Worm (Caenorhabditis elegans) whole organism, L1 larva: Measurements from ENCODE around the gene ttr-37.

Source experiments
- C34B4.2 ChIP-seq: sonication (generic microtip); optimal IDR thresholded peaks from 2 replicates; lab custom pipeline; 2017; ENCODE audit warnings: mild to moderate bottlenecking, missing genetic modification characterization, missing compliant biosample characterization
- aha-1 ChIP-seq: fragments of 150-350 bp; optimal IDR thresholded peaks from 2 replicates; lab custom pipeline; 2014; ENCODE audit warnings: missing biosample characterization, missing genetic modification characterization
- alr-1 ChIP-seq: fragments of 200-800 bp; sonication (Bioruptor generic); optimal IDR thresholded peaks from 2 replicates; lab custom pipeline; 2018; ENCODE audit warnings: borderline replicate concordance, mild to moderate bottlenecking, missing genetic modification characterization, missing compliant biosample characterization
- ama-1 ChIP-seq: fragments of 150-350 bp; optimal IDR thresholded peaks from 2 replicates; lab custom pipeline; 2014
- blmp-1 ChIP-seq: fragments of 150-350 bp; optimal IDR thresholded peaks from 2 replicates; lab custom pipeline; 2014; ENCODE audit warnings: missing biosample characterization, missing genetic modification characterization
- ceh-63 ChIP-seq: fragments of 200-800 bp; sonication (Bioruptor generic); optimal IDR thresholded peaks from 2 replicates; lab custom pipeline; 2018; ENCODE audit warnings: mild to moderate bottlenecking, missing genetic modification characterization, missing compliant biosample characterization
- ceh-8 ChIP-seq: fragments of 200-800 bp; sonication (Bioruptor generic); optimal IDR thresholded peaks from 2 replicates; lab custom pipeline; 2018; ENCODE audit warnings: mild to moderate bottlenecking, missing genetic modification characterization, moderate library complexity, missing compliant biosample characterization
- ceh-82 ChIP-seq, 3 experiments: fragments of 150-350 bp in 1 of 3; sonication (generic microtip) in 2 of 3; optimal IDR thresholded peaks; 2 replicates each; lab custom pipeline; 2014 to 2017; ENCODE audit warnings: missing biosample characterization in 3 of 3, missing genetic modification characterization in 3 of 3
- ceh-88 ChIP-seq: fragments of 200-800 bp; sonication (Bioruptor generic); IDR thresholded peaks from 2 replicates; pipeline ENCODE4 v1.3.6; 2022; ENCODE audit warnings: missing genetic modification characterization, missing compliant biosample characterization
- ces-1 ChIP-seq: fragments of 150-350 bp; optimal IDR thresholded peaks from 2 replicates; lab custom pipeline; 2014; ENCODE audit warnings: missing biosample characterization, missing genetic modification reagents, missing genetic modification characterization
- dpl-1 ChIP-seq, 3 experiments: fragments of 150-350 bp in 2 of 3; sonication (generic microtip) in 1 of 3; optimal IDR thresholded peaks; 2 replicates each; lab custom pipeline; 2014 to 2017; ENCODE audit warnings: missing biosample characterization in 3 of 3, missing genetic modification characterization in 3 of 3, missing genetic modification reagents in 3 of 3
- egl-27 ChIP-seq, 2 experiments: fragments of 150-350 bp in 1 of 2; sonication (generic microtip); optimal IDR thresholded peaks; 3 replicates each; lab custom pipeline; 2017 to 2018; ENCODE audit warnings: missing biosample characterization in 2 of 2, missing genetic modification characterization in 2 of 2, missing genetic modification reagents in 2 of 2
- elt-2 ChIP-seq: sonication (generic microtip); optimal IDR thresholded peaks from 2 replicates; lab custom pipeline; 2016; ENCODE audit warnings: missing genetic modification characterization, mild to moderate bottlenecking, inconsistent platforms, missing compliant biosample characterization, missing genetic modification reagents
- elt-3 ChIP-seq, 6 experiments: fragments of 150-350 bp in 1 of 6; sonication (generic microtip); optimal IDR thresholded peaks; 2 replicates each; lab custom pipeline; 2017 to 2018; ENCODE audit warnings: missing biosample characterization in 6 of 6, missing genetic modification characterization in 6 of 6, inconsistent platforms in 1 of 6
- ets-5 ChIP-seq: fragments of 200-800 bp; sonication (Bioruptor generic); IDR thresholded peaks from 2 replicates; pipeline ENCODE4 v1.3.6; 2022; ENCODE audit warnings: missing genetic modification characterization, missing compliant biosample characterization
- fkh-4 ChIP-seq: sonication (generic microtip); optimal IDR thresholded peaks from 2 replicates; lab custom pipeline; 2016; ENCODE audit warnings: missing compliant biosample characterization, missing genetic modification characterization, borderline replicate concordance
- fkh-8 ChIP-seq: sonication (generic microtip); optimal IDR thresholded peaks from 2 replicates; lab custom pipeline; 2016; ENCODE audit warnings: mild to moderate bottlenecking, missing genetic modification characterization, missing compliant biosample characterization
- hlh-17 ChIP-seq: fragments of 200-800 bp; sonication (Bioruptor generic); optimal IDR thresholded peaks from 2 replicates; lab custom pipeline; 2018; ENCODE audit warnings: missing genetic modification characterization, mild to moderate bottlenecking, missing compliant biosample characterization, moderate library complexity, borderline replicate concordance
- hlh-4 ChIP-seq: sonication (generic microtip); optimal IDR thresholded peaks from 2 replicates; lab custom pipeline; 2016; ENCODE audit warnings: mild to moderate bottlenecking, missing genetic modification characterization, missing compliant biosample characterization
- hpl-2 ChIP-seq: fragments of 150-350 bp; optimal IDR thresholded peaks from 2 replicates; lab custom pipeline; 2014; ENCODE audit warnings: missing biosample characterization, missing genetic modification reagents, missing genetic modification characterization
- irx-1 ChIP-seq: sonication (generic microtip); optimal IDR thresholded peaks from 2 replicates; lab custom pipeline; 2016; ENCODE audit warnings: missing genetic modification characterization, missing compliant biosample characterization
- jun-1 ChIP-seq: fragments of 150-350 bp; optimal IDR thresholded peaks from 2 replicates; lab custom pipeline; 2014; ENCODE audit warnings: missing biosample characterization, missing genetic modification reagents, missing genetic modification characterization
- lin-14 ChIP-seq: fragments of 200-800 bp; sonication (Bioruptor generic); optimal IDR thresholded peaks from 2 replicates; lab custom pipeline; 2018; ENCODE audit warnings: mild to moderate bottlenecking, missing genetic modification characterization, moderate library complexity, missing compliant biosample characterization
- lin-35 ChIP-seq, 2 experiments: fragments of 150-350 bp; optimal IDR thresholded peaks; 2 replicates each; lab custom pipeline; 2014; ENCODE audit warnings: missing biosample characterization in 2 of 2, missing genetic modification characterization in 2 of 2, missing genetic modification reagents in 2 of 2
- lir-3 ChIP-seq: sonication (generic microtip); optimal IDR thresholded peaks from 2 replicates; lab custom pipeline; 2016; ENCODE audit warnings: mild to moderate bottlenecking, missing genetic modification characterization, moderate library complexity, missing compliant biosample characterization; ENCODE audit not compliant: poor library complexity
- lsy-2 ChIP-seq, 2 experiments: fragments of 150-350 bp; optimal IDR thresholded peaks; 2 replicates each; lab custom pipeline; 2014; ENCODE audit warnings: missing biosample characterization in 2 of 2, missing genetic modification characterization in 2 of 2
- mab-9 ChIP-seq: fragments of 200-800 bp; sonication (Bioruptor generic); IDR thresholded peaks from 2 replicates; pipeline ENCODE4 v1.3.6; 2022; ENCODE audit warnings: missing genetic modification reagents, missing genetic modification characterization, missing compliant biosample characterization
- mdl-1 ChIP-seq, 2 experiments: fragments of 150-350 bp; optimal IDR thresholded peaks; 2 replicates each; lab custom pipeline; 2014 to 2017; ENCODE audit warnings: missing biosample characterization in 2 of 2, missing genetic modification characterization in 2 of 2, inconsistent platforms in 1 of 2
- mef-2 ChIP-seq: fragments of 150-350 bp; optimal IDR thresholded peaks from 2 replicates; lab custom pipeline; 2014; ENCODE audit warnings: missing biosample characterization, missing genetic modification characterization
- mep-1 ChIP-seq: fragments of 150-350 bp; optimal IDR thresholded peaks from 2 replicates; lab custom pipeline; 2014; ENCODE audit warnings: missing biosample characterization, missing genetic modification characterization
- nhr-19 ChIP-seq: fragments of 200-800 bp; sonication (Bioruptor generic); conservative IDR thresholded peaks from 2 replicates; pipeline ENCODE4 v1.3.6; 2022; ENCODE audit warnings: missing genetic modification characterization, missing compliant biosample characterization
- nhr-237 ChIP-seq: fragments of 150-350 bp; optimal IDR thresholded peaks from 2 replicates; lab custom pipeline; 2014; ENCODE audit warnings: missing biosample characterization, missing genetic modification characterization
- nhr-71 ChIP-seq: sonication (generic microtip); optimal IDR thresholded peaks from 2 replicates; lab custom pipeline; 2016; ENCODE audit warnings: mild to moderate bottlenecking, missing genetic modification characterization, moderate library complexity, missing compliant biosample characterization
- nhr-76 ChIP-seq: sonication (generic microtip); optimal IDR thresholded peaks from 2 replicates; lab custom pipeline; 2017; ENCODE audit warnings: missing biosample characterization, missing genetic modification characterization
- nhr-77 ChIP-seq: fragments of 150-350 bp; optimal IDR thresholded peaks from 2 replicates; lab custom pipeline; 2014; ENCODE audit warnings: missing biosample characterization, missing genetic modification characterization
- nhr-84 ChIP-seq: sonication (generic microtip); optimal IDR thresholded peaks from 2 replicates; lab custom pipeline; 2017; ENCODE audit warnings: missing biosample characterization, missing genetic modification characterization
- nhr-85 ChIP-seq: sonication (generic microtip); peaks from one replicate; lab custom pipeline; 2016; ENCODE audit warnings: missing genetic modification characterization, inconsistent platforms, missing compliant biosample characterization
- nhr-90 ChIP-seq: sonication (generic microtip); optimal IDR thresholded peaks from 2 replicates; lab custom pipeline; 2016; ENCODE audit warnings: mild to moderate bottlenecking, missing genetic modification characterization, missing compliant biosample characterization; ENCODE audit not compliant: poor library complexity
- pag-3 ChIP-seq: sonication (generic microtip); optimal IDR thresholded peaks from 2 replicates; lab custom pipeline; 2017; ENCODE audit warnings: missing genetic modification characterization, mild to moderate bottlenecking, missing compliant biosample characterization, antibody characterized with exemption, borderline replicate concordance; ENCODE audit not compliant: insufficient read depth
- pqm-1 ChIP-seq: sonication (generic microtip); optimal IDR thresholded peaks from 3 replicates; lab custom pipeline; 2017; ENCODE audit warnings: missing biosample characterization, missing genetic modification characterization
- skn-1 ChIP-seq: fragments of 150-350 bp; optimal IDR thresholded peaks from 2 replicates; lab custom pipeline; 2014; ENCODE audit warnings: missing biosample characterization, missing genetic modification characterization
- snpc-4 ChIP-seq: fragments of 150-350 bp; optimal IDR thresholded peaks from 2 replicates; lab custom pipeline; 2014; ENCODE audit warnings: missing biosample characterization, missing genetic modification characterization
- snu-23 ChIP-seq: sonication (generic microtip); optimal IDR thresholded peaks from 2 replicates; lab custom pipeline; 2016; ENCODE audit warnings: missing genetic modification characterization, missing compliant biosample characterization
- sox-4 ChIP-seq: sonication (generic microtip); optimal IDR thresholded peaks from 2 replicates; lab custom pipeline; 2016; ENCODE audit warnings: missing genetic modification characterization, missing compliant biosample characterization
- swsn-7 ChIP-seq: sonication (generic microtip); optimal IDR thresholded peaks from 2 replicates; lab custom pipeline; 2016; ENCODE audit warnings: missing genetic modification characterization, missing compliant biosample characterization
- tbx-2 ChIP-seq: sonication (generic microtip); optimal IDR thresholded peaks from 2 replicates; lab custom pipeline; 2016; ENCODE audit warnings: missing genetic modification characterization, missing compliant biosample characterization
- unc-130 ChIP-seq: fragments of 150-350 bp; optimal IDR thresholded peaks from 2 replicates; lab custom pipeline; 2017; ENCODE audit warnings: missing biosample characterization, missing genetic modification characterization, inconsistent platforms
- unc-98 ChIP-seq: fragments of 200-800 bp; sonication (Bioruptor generic); IDR thresholded peaks from 2 replicates; pipeline ENCODE4 v1.3.6; 2022; ENCODE audit warnings: missing genetic modification characterization, missing compliant biosample characterization
- vab-15 ChIP-seq: sonication (generic microtip); optimal IDR thresholded peaks from 2 replicates; lab custom pipeline; 2017; ENCODE audit warnings: missing genotype, mild to moderate bottlenecking, missing genetic modification characterization, missing compliant biosample characterization
- xbp-1 ChIP-seq: sonication (generic microtip); optimal IDR thresholded peaks from 2 replicates; lab custom pipeline; 2016; ENCODE audit warnings: missing genetic modification characterization, missing compliant biosample characterization
- zip-4 ChIP-seq: fragments of 200-800 bp; sonication (Bioruptor generic); optimal IDR thresholded peaks from 2 replicates; lab custom pipeline; 2018; ENCODE audit warnings: mild to moderate bottlenecking, missing genetic modification characterization, moderate library complexity, missing compliant biosample characterization
- ztf-11 ChIP-seq, 2 experiments: sonication (generic microtip); optimal IDR thresholded peaks; 2 replicates each; lab custom pipeline; 2016 to 2017; ENCODE audit warnings: missing genetic modification characterization in 2 of 2, missing biosample characterization in 1 of 2, missing compliant biosample characterization in 1 of 2

The ttr-37 gene

DNA sequence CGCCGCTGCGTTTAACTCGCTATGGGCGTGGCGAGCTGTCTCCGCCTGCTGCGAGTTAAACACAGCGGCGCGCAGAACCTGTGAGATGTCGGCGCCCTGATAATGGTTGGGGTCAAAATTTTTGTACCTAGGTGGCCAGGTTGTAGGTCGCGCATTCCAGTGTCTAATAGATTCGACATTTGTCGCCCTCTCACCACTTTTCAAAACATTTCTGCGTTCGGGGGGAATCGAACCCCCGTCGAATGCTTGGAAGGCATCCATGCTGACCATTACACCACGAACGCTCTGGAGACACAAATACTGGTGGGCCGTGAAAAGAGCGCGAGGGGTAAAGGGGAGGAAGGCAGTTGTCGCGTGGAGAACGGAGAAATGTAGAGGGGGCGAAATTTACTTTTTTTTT is 42.4 kb upstream of the ttr-37 start:
- TF ChIP-seq egl-27 (tag; optimal IDR thresholded peaks at IDR 0.05; lab: Kevin White, UChicago) (no peak), nhr-76 (tag; lab: Kevin White, UChicago) (no peak), nhr-77 (tag; lab: Kevin White, UChicago) (peak; percentile 32), swsn-7 (tag; lab: Kevin White, UChicago) (peak; percentile 33), lsy-2 (tag; optimal IDR thresholded peaks at IDR 0.05; lab: Kevin White, UChicago) (peak; percentile 32 to 39), hlh-17 (GFP tag; lab: Kevin White, UChicago) (no peak), dpl-1 (GFP tag; optimal IDR thresholded peaks at IDR 0.05; lab: Kevin White, UChicago) (peak in 1 of 3 experiments; percentile 19), jun-1 (peak; percentile 68), lin-14 (GFP tag; lab: Kevin White, UChicago) (peak; percentile 49), unc-98 (no peak), mdl-1 (tag; optimal IDR thresholded peaks at IDR 0.05; lab: Kevin White, UChicago) (peak in 1 of 2 experiments; percentile 71), alr-1 (tag; lab: Kevin White, UChicago) (no peak), ceh-88 (GFP tag; lab: Robert Waterston, UW) (0 out of 2 replicates have a peak, but pooled peaks have one; percentile 20), elt-3 (tag; optimal IDR thresholded peaks at IDR 0.05; lab: Kevin White, UChicago) (no peak), nhr-71 (tag; lab: Kevin White, UChicago) (peak; percentile 44), unc-130 (tag; lab: Kevin White, UChicago) (no peak), fkh-4 (tag; lab: Kevin White, UChicago) (no peak), mef-2 (tag; lab: Kevin White, UChicago) (no peak), xbp-1 (tag; lab: Kevin White, UChicago) (peak; percentile 25), zip-4 (GFP tag; lab: Kevin White, UChicago) (no peak), mab-9 (GFP tag; lab: Robert Waterston, UW) (no peak), ama-1 (lab: Kevin White, UChicago) (no peak), aha-1 (no peak), blmp-1 (tag; lab: Kevin White, UChicago) (no peak), sox-4 (tag; lab: Kevin White, UChicago) (no peak), fkh-8 (tag; lab: Kevin White, UChicago) (peak; percentile 60), snpc-4 (tag; lab: Kevin White, UChicago) (peak; percentile 69), vab-15 (tag; lab: Kevin White, UChicago) (no peak), ces-1 (no peak), elt-2 (tag; lab: Kevin White, UChicago) (no peak), irx-1 (tag; lab: Kevin White, UChicago) (peak; percentile 44), nhr-237 (no peak), ceh-63 (GFP tag; lab: Kevin White, UChicago) (no peak), ceh-82 (tag; optimal IDR thresholded peaks at IDR 0.05; lab: Kevin White, UChicago) (peak; percentile 33 to 65 (median 58)), pqm-1 (tag; lab: Kevin White, UChicago) (no peak), ets-5 (GFP tag; lab: Robert Waterston, UW) (no peak), lir-3 (tag; lab: Kevin White, UChicago) (no peak), snu-23 (GFP tag; lab: Kevin White, UChicago) (peak; percentile 66), nhr-85 (tag; lab: Kevin White, UChicago) (no peak), mep-1 (tag; lab: Kevin White, UChicago) (peak; percentile 42), tbx-2 (peak; percentile 4), pag-3 (no peak), nhr-90 (tag; lab: Kevin White, UChicago) (peak; percentile 69), ztf-11 (tag; optimal IDR thresholded peaks at IDR 0.05; lab: Kevin White, UChicago) (no peak), skn-1 (tag; lab: Kevin White, UChicago) (peak; percentile 81), nhr-84 (no peak), lin-35 (GFP tag; optimal IDR thresholded peaks at IDR 0.05; lab: Kevin White, UChicago) (peak in 1 of 2 experiments; percentile 62), C34B4.2 (tag; lab: Kevin White, UChicago) (no peak), nhr-19 (GFP tag; lab: Robert Waterston, UW) (peak; percentile 64), hlh-4 (tag; lab: Kevin White, UChicago) (no peak), hpl-2 (GFP tag; lab: Kevin White, UChicago) (no peak), ceh-8 (GFP tag; lab: Kevin White, UChicago) (peak; percentile 55)
